Fruit fly (Drosophila melanogaster) whole organism, embryonic: ENCODE data around the gene CCHa2.

Source experiments
- Blimp-1 ChIP-seq: fragments of 200-800 bp; sonication (Bioruptor generic); optimal IDR thresholded peaks from 3 replicates; lab custom pipeline; 2018; ENCODE audit warnings: missing biosample characterization, missing genetic modification characterization, mild to moderate bottlenecking, moderate library complexity, missing genetic modification reagents
- CG10321 ChIP-seq: fragments of 200-800 bp; sonication (Bioruptor generic); IDR thresholded peaks from 2 replicates; pipeline ENCODE4 v1.3.6; 2022; ENCODE audit warnings: missing biosample characterization, missing genetic modification characterization
- CG10462 ChIP-seq: fragments of 200-800 bp; sonication (Bioruptor generic); optimal IDR thresholded peaks from 2 replicates; lab custom pipeline; 2016; ENCODE audit warnings: missing biosample characterization, missing genetic modification characterization
- CG10543 ChIP-seq: fragments of 200-800 bp; sonication (Bioruptor generic); optimal IDR thresholded peaks from 3 replicates; lab custom pipeline; 2017; ENCODE audit warnings: missing biosample characterization, mild to moderate bottlenecking, missing genetic modification characterization, moderate library complexity
- CG10979 ChIP-seq: fragments of 200-800 bp; sonication (Bioruptor generic); optimal IDR thresholded peaks from 2 replicates; lab custom pipeline; 2018; ENCODE audit warnings: missing biosample characterization, mild to moderate bottlenecking, missing genetic modification characterization, moderate library complexity
- CG13894 ChIP-seq: fragments of 200-800 bp; sonication (Bioruptor generic); optimal IDR thresholded peaks from 3 replicates; lab custom pipeline; 2018; ENCODE audit warnings: missing biosample characterization, mild to moderate bottlenecking, missing genetic modification characterization, moderate library complexity
- CG15073 ChIP-seq: fragments of 200-800 bp; sonication (Bioruptor generic); optimal IDR thresholded peaks from 2 replicates; lab custom pipeline; 2016; ENCODE audit warnings: missing biosample characterization, missing genetic modification characterization
- CG16815 ChIP-seq: fragments of 200-800 bp; sonication (Bioruptor generic); optimal IDR thresholded peaks from 3 replicates; lab custom pipeline; 2017; ENCODE audit warnings: missing biosample characterization, mild to moderate bottlenecking, missing genetic modification characterization
- CG17359 ChIP-seq: fragments of 200-800 bp; sonication (Bioruptor generic); optimal IDR thresholded peaks from 3 replicates; lab custom pipeline; 2018; ENCODE audit warnings: missing biosample characterization, mild to moderate bottlenecking, missing genetic modification characterization, moderate library complexity
- CG2712 ChIP-seq: fragments of 200-800 bp; optimal IDR thresholded peaks from 3 replicates; lab custom pipeline; 2019; ENCODE audit warnings: missing biosample characterization, mild to moderate bottlenecking, missing genetic modification characterization, moderate library complexity
- CG30020 ChIP-seq: fragments of 200-800 bp; optimal IDR thresholded peaks from 2 replicates; lab custom pipeline; 2019; ENCODE audit warnings: missing biosample characterization, mild to moderate bottlenecking, missing genetic modification characterization, moderate library complexity
- CG30431 ChIP-seq: fragments of 200-800 bp; sonication (Bioruptor generic); optimal IDR thresholded peaks from 2 replicates; lab custom pipeline; 2017; ENCODE audit warnings: missing biosample characterization, missing genetic modification characterization
- CG32532 ChIP-seq: fragments of 200-800 bp; sonication (Bioruptor generic); IDR thresholded peaks from 2 replicates; pipeline ENCODE4 v1.3.6; 2022; ENCODE audit warnings: missing biosample characterization, missing genetic modification characterization
- CG32772 ChIP-seq: fragments of 200-800 bp; sonication (Bioruptor generic); IDR thresholded peaks from 2 replicates; pipeline ENCODE4 v1.3.6; 2022; ENCODE audit warnings: missing biosample characterization, missing genetic modification characterization
- CG34376 ChIP-seq: fragments of 200-800 bp; sonication (Bioruptor generic); optimal IDR thresholded peaks from 2 replicates; lab custom pipeline; 2018; ENCODE audit warnings: missing biosample characterization, mild to moderate bottlenecking, missing genetic modification characterization
- CG7556 ChIP-seq: fragments of 200-800 bp; sonication (Bioruptor generic); optimal IDR thresholded peaks from 2 replicates; lab custom pipeline; 2017; ENCODE audit warnings: missing biosample characterization, mild to moderate bottlenecking, missing genetic modification characterization
- CG7987 ChIP-seq: fragments of 200-800 bp; sonication (Bioruptor generic); optimal IDR thresholded peaks from 2 replicates; lab custom pipeline; 2018; ENCODE audit warnings: missing biosample characterization, mild to moderate bottlenecking, missing genetic modification characterization, moderate library complexity
- CG8359 ChIP-seq: fragments of 200-800 bp; sonication (Bioruptor generic); optimal IDR thresholded peaks from 2 replicates; lab custom pipeline; 2017; ENCODE audit warnings: missing biosample characterization, mild to moderate bottlenecking, missing genetic modification characterization, borderline replicate concordance
- CG8388 ChIP-seq: fragments of 200-800 bp; sonication (Bioruptor generic); optimal IDR thresholded peaks from 2 replicates; lab custom pipeline; 2019; ENCODE audit warnings: missing biosample characterization, mild to moderate bottlenecking, missing genetic modification characterization, moderate library complexity
- CG8478 ChIP-seq: fragments of >200 bp; optimal IDR thresholded peaks from 2 replicates; lab custom pipeline; 2018
- CG9437 ChIP-seq: fragments of 200-800 bp; sonication (Bioruptor generic); optimal IDR thresholded peaks from 2 replicates; lab custom pipeline; 2018; ENCODE audit warnings: missing biosample characterization, mild to moderate bottlenecking, missing genetic modification characterization
- CG9609 ChIP-seq: fragments of 200-800 bp; sonication (Bioruptor generic); optimal IDR thresholded peaks from 3 replicates; lab custom pipeline; 2016; ENCODE audit warnings: missing biosample characterization, missing genetic modification characterization
- CG9817 ChIP-seq: fragments of 200-800 bp; sonication (Bioruptor generic); optimal IDR thresholded peaks from 2 replicates; lab custom pipeline; 2018; ENCODE audit warnings: missing biosample characterization, mild to moderate bottlenecking, missing genetic modification characterization, moderate library complexity
- Dad ChIP-seq: fragments of 200-800 bp; sonication (Bioruptor generic); optimal IDR thresholded peaks from 3 replicates; lab custom pipeline; 2016; ENCODE audit warnings: missing biosample characterization, missing genetic modification characterization
- Doc3 ChIP-seq: fragments of 200-800 bp; sonication (Bioruptor generic); IDR thresholded peaks from 3 replicates; pipeline ENCODE4 v1.3.6; 2022; ENCODE audit warnings: missing biosample characterization, missing genetic modification characterization; ENCODE audit not compliant: partially characterized antibody
- Fer3 ChIP-seq: fragments of 200-800 bp; sonication (Bioruptor generic); optimal IDR thresholded peaks from 2 replicates; lab custom pipeline; 2018; ENCODE audit warnings: missing biosample characterization, mild to moderate bottlenecking, missing genetic modification characterization, moderate library complexity
- H15 ChIP-seq: fragments of 200-800 bp; sonication (Bioruptor generic); IDR thresholded peaks from 3 replicates; pipeline ENCODE4 v1.3.6; 2022; ENCODE audit warnings: missing biosample characterization, missing genetic modification characterization
- Hr78 ChIP-seq, 2 experiments: fragments of 200-800 bp in 1 of 2; fragments of >200 bp in 1 of 2; sonication (Bioruptor generic) in 1 of 2; optimal IDR thresholded peaks; 2 replicates each; lab custom pipeline; 2017 to 2019; ENCODE audit warnings: missing biosample characterization in 2 of 2, missing genetic modification characterization in 2 of 2, mild to moderate bottlenecking in 1 of 2, moderate library complexity in 1 of 2
- Lhr ChIP-seq: fragments of 200-800 bp; sonication (Bioruptor generic); optimal IDR thresholded peaks from 3 replicates; lab custom pipeline; 2017; ENCODE audit warnings: mild to moderate bottlenecking, missing biosample characterization, missing genetic modification reagents, missing genetic modification characterization
- NFAT ChIP-seq: fragments of 200-800 bp; sonication (Bioruptor generic); IDR thresholded peaks from 2 replicates; pipeline ENCODE4 v1.3.6; 2022; ENCODE audit warnings: missing biosample characterization, missing genetic modification characterization
- Nf-YA ChIP-seq: fragments of 200-800 bp; sonication (Bioruptor generic); IDR thresholded peaks from 2 replicates; pipeline ENCODE4 v1.3.6; 2022; ENCODE audit warnings: missing biosample characterization, missing genetic modification characterization
- az2 ChIP-seq: fragments of 200-800 bp; sonication (Bioruptor generic); optimal IDR thresholded peaks from 3 replicates; lab custom pipeline; 2016; ENCODE audit warnings: missing biosample characterization, missing genetic modification characterization
- disco-r ChIP-seq: fragments of 200-800 bp; sonication (Bioruptor generic); optimal IDR thresholded peaks from 2 replicates; lab custom pipeline; 2016; ENCODE audit warnings: missing biosample characterization, missing genetic modification characterization
- en ChIP-seq: fragments of 200-800 bp; sonication (Bioruptor generic); optimal IDR thresholded peaks from 2 replicates; lab custom pipeline; 2016; ENCODE audit warnings: missing biosample characterization, missing genetic modification characterization
- fd96Cb ChIP-seq: fragments of 200-800 bp; sonication (Bioruptor generic); optimal IDR thresholded peaks from 2 replicates; lab custom pipeline; 2018; ENCODE audit warnings: missing biosample characterization, mild to moderate bottlenecking, missing genetic modification characterization, moderate library complexity
- fu2 ChIP-seq: fragments of 200-800 bp; sonication (Bioruptor generic); optimal IDR thresholded peaks from 2 replicates; lab custom pipeline; 2016; ENCODE audit warnings: missing biosample characterization, missing genetic modification characterization
- gsb-n ChIP-seq: fragments of 200-800 bp; sonication (Bioruptor generic); optimal IDR thresholded peaks from 3 replicates; lab custom pipeline; 2018; ENCODE audit warnings: missing biosample characterization, mild to moderate bottlenecking, missing genetic modification characterization
- gt ChIP-seq: fragments of 200-800 bp; sonication (Bioruptor generic); IDR thresholded peaks from 2 replicates; pipeline ENCODE4 v1.3.6; 2022; ENCODE audit warnings: missing biosample characterization, missing genetic modification characterization
- inv ChIP-seq: fragments of 200-800 bp; sonication (Bioruptor generic); IDR thresholded peaks from 2 replicates; pipeline ENCODE4 v1.3.6; 2022; ENCODE audit warnings: missing biosample characterization, missing genetic modification characterization; ENCODE audit not compliant: partially characterized antibody
- kay ChIP-seq: fragments of 200-800 bp; sonication (Bioruptor generic); optimal IDR thresholded peaks from 2 replicates; lab custom pipeline; 2016; ENCODE audit warnings: missing biosample characterization, missing genetic modification characterization
- lbe ChIP-seq: fragments of 200-800 bp; sonication (Bioruptor generic); optimal IDR thresholded peaks from 2 replicates; lab custom pipeline; 2016; ENCODE audit warnings: missing biosample characterization, mild to moderate bottlenecking, missing genetic modification characterization
- maf-S ChIP-seq: fragments of 200-800 bp; sonication (Bioruptor generic); optimal IDR thresholded peaks from 2 replicates; lab custom pipeline; 2016; ENCODE audit warnings: missing biosample characterization, missing genetic modification characterization
- nom ChIP-seq: fragments of 200-800 bp; sonication (Bioruptor generic); optimal IDR thresholded peaks from 2 replicates; lab custom pipeline; 2017; ENCODE audit warnings: missing biosample characterization, missing genetic modification characterization, mild to moderate bottlenecking, moderate library complexity, missing genetic modification reagents
- peb ChIP-seq: fragments of 200-800 bp; sonication (Bioruptor generic); IDR thresholded peaks from 2 replicates; pipeline ENCODE4 v1.3.6; 2022; ENCODE audit warnings: missing biosample characterization, missing genetic modification characterization
- pros ChIP-seq: fragments of 200-800 bp; sonication (Bioruptor generic); optimal IDR thresholded peaks from 3 replicates; lab custom pipeline; 2019; ENCODE audit warnings: missing biosample characterization, mild to moderate bottlenecking, missing genetic modification characterization, moderate library complexity
- rib ChIP-seq: fragments of 200-800 bp; sonication (Bioruptor generic); IDR thresholded peaks from 2 replicates; pipeline ENCODE4 v1.3.6; 2022; ENCODE audit warnings: missing biosample characterization, missing genetic modification characterization
- ttk ChIP-seq: fragments of 200-800 bp; sonication (Bioruptor generic); IDR thresholded peaks from 2 replicates; pipeline ENCODE4 v2.1.2; 2022; ENCODE audit warnings: missing biosample characterization, missing genetic modification characterization
- wor ChIP-seq: fragments of 200-800 bp; sonication (Bioruptor generic); IDR thresholded peaks from 2 replicates; pipeline ENCODE4 v1.3.6; 2022; ENCODE audit warnings: missing biosample characterization, missing genetic modification characterization
- zen2 ChIP-seq: fragments of 200-800 bp; sonication (Bioruptor generic); IDR thresholded peaks from 3 replicates; pipeline ENCODE4 v1.3.6; 2022; ENCODE audit warnings: missing biosample characterization, missing genetic modification characterization; ENCODE audit not compliant: partially characterized antibody

CCHa2 gene

DNA sequence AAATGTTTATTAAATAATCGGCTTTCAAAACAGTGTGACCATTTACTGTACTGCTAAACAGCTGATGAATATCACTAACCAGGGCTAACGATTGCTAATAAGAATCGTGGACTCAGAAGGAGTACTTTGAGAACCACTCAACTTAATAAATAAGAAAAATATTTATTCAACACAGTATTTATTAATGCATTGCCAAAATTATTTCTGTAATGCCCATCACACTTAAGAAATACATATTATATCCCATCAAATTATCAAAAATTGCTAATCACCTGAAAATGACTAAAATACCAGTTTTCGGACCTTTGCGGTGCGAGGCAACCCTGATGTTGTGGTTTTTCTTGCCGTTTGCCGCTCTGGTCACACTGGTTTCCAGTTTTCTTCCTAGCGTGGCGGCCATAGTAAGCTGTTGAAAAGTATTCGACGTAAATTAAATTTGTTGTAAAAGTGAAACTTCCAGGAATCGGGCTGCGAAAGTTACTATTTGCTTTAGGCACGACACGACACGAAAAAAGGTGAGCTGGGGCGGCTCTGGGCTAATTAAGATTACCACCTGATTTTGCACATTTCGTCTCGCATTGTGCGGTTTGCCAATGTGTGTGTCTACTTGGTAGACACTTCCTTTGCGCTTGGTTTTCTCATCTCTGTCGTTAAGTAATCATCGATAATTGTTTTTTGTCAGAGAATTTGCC, 13.1 kb downstream of the CCHa2 start, which contains the start of the genes mRpS21 and Droj2 (continued):
- TF ChIP-seq CG8388 (GFP tag; lab: Kevin White, UChicago) (peak; percentile 39), CG8359 (GFP tag; lab: Kevin White, UChicago) (no peak), NFAT (GFP tag; lab: Robert Waterston, UW) (peak; percentile 52), wor (GFP tag; lab: Robert Waterston, UW) (no peak), nom (GFP tag; lab: Kevin White, UChicago) (peak; percentile 57), CG7556 (GFP tag; lab: Kevin White, UChicago) (peak; percentile 22), CG13894 (tag; lab: Kevin White, UChicago) (peak; percentile 59), inv (GFP tag; lab: Robert Waterston, UW) (0 out of 2 replicates have a peak, but pooled peaks have one; percentile 5), Blimp-1 (GFP tag; lab: Kevin White, UChicago) (no peak), Nf-YA (no peak), CG9437 (GFP tag; lab: Kevin White, UChicago) (peak; percentile 20), CG34376 (GFP tag; lab: Kevin White, UChicago) (peak; percentile 50), CG16815 (GFP tag; lab: Kevin White, UChicago) (no peak), rib (GFP tag; lab: Robert Waterston, UW) (peak; percentile 31; the same call in 1 of the 2 replicates), gt (GFP tag; lab: Robert Waterston, UW) (no peak), Dad (peak; percentile 42), kay (peak; percentile 12), gsb-n (tag; lab: Kevin White, UChicago) (no peak), fd96Cb (tag; lab: Kevin White, UChicago) (peak; percentile 35), CG10462 (GFP tag; lab: Kevin White, UChicago) (no peak), H15 (GFP tag; lab: Robert Waterston, UW) (0 out of 3 replicates have a peak, but pooled peaks have one; percentile 27), Hr78 (GFP tag; optimal IDR thresholded peaks at IDR 0.05; lab: Kevin White, UChicago) (no peak), CG32772 (GFP tag; lab: Robert Waterston, UW) (no peak), CG30431 (GFP tag; lab: Kevin White, UChicago) (no peak), CG10321 (GFP tag; lab: Robert Waterston, UW) (no peak), CG10543 (peak; percentile 81), CG15073 (no peak), ttk (GFP tag; lab: Robert Waterston, UW) (no peak), CG10979 (tag; lab: Kevin White, UChicago) (peak; percentile 38), CG7987 (GFP tag; lab: Kevin White, UChicago) (no peak), az2 (GFP tag; lab: Kevin White, UChicago) (peak; percentile 23), CG8478 (no peak), Lhr (GFP tag; lab: Kevin White, UChicago) (peak; percentile 71), en (GFP tag; lab: Kevin White, UChicago) (no peak), CG9609 (GFP tag; lab: Kevin White, UChicago) (peak; percentile 12), Doc3 (GFP tag; lab: Robert Waterston, UW) (no peak), zen2 (no peak), fu2 (GFP tag; lab: Kevin White, UChicago) (no peak), maf-S (GFP tag; lab: Kevin White, UChicago) (no peak), CG2712 (tag; lab: Kevin White, UChicago) (peak; percentile 64), CG17359 (tag; lab: Kevin White, UChicago) (peak; percentile 9), CG32532 (GFP tag; lab: Robert Waterston, UW) (peak; percentile 49; the same call in 1 of the 2 replicates), pros (GFP tag; lab: Kevin White, UChicago) (no peak), disco-r (GFP tag; lab: Kevin White, UChicago) (no peak), CG30020 (tag; lab: Kevin White, UChicago) (peak; percentile 74), lbe (no peak), peb (GFP tag; lab: Robert Waterston, UW) (no peak), CG9817 (tag; lab: Kevin White, UChicago) (peak; percentile 75), Fer3 (peak; percentile 47)
